Worm (Caenorhabditis elegans): Measurements from ENCODE around the gene ZK1098.12.

DNA sequence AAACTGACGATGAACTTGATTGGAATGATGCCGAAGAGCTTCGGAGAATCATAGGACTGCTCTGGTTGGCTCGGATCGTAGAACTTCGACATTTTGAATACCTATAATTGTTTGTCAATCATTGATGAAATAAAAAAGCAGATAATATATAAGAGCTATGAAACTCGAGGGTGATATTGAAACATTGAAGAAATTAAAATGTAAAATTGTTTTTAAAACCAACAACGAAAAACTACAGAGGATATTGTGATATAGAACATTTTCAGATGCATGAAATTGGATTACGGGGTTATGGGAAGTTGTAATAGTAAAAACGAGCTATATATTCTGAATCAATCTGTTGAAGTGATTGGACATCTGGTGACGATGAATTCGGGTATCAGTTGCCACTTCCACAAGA lies 19.5 kb downstream of the ZK1098.12 start, which contains the start of gene C48B4.10:
- TF ChIP-seq unc-39 (tag; optimal IDR thresholded peaks at IDR 0.05): no peak
- TF ChIP-seq aly-2 (tag; optimal IDR thresholded peaks at IDR 0.05): no peak
- TF ChIP-seq nhr-12 (tag; optimal IDR thresholded peaks at IDR 0.05): no peak
- TF ChIP-seq mdl-1 (tag; optimal IDR thresholded peaks at IDR 0.05): no peak
- TF ChIP-seq lin-11 (tag; optimal IDR thresholded peaks at IDR 0.05): no peak
- no peak for TF ChIP-seq nhr-11 (tag; optimal IDR thresholded peaks at IDR 0.05)
